Worm (Caenorhabditis elegans) whole organism, L4 larva: Measurements from ENCODE around the gene Y39A1A.21.

Experiments
- ceh-20 ChIP-seq: fragments of 200-800 bp; sonication (Bioruptor generic); IDR thresholded peaks from 2 replicates; pipeline ENCODE4 v1.3.6; 2022; ENCODE audit warnings: missing genetic modification reagents, missing genetic modification characterization, missing compliant biosample characterization
- mdt-29 ChIP-seq: fragments of 200-800 bp; sonication (Bioruptor generic); IDR thresholded peaks from 2 replicates; pipeline ENCODE4 v1.3.6; 2022; ENCODE audit warnings: missing genetic modification reagents, missing genetic modification characterization, missing compliant biosample characterization
- mep-1 ChIP-seq: fragments of 150-350 bp; sonication (generic microtip); optimal IDR thresholded peaks from 3 replicates; lab custom pipeline; 2014; ENCODE audit warnings: missing biosample characterization, missing genetic modification characterization
- nhr-102 ChIP-seq: sonication (generic microtip); optimal IDR thresholded peaks from 2 replicates; lab custom pipeline; 2016; ENCODE audit warnings: mild to moderate bottlenecking, missing genetic modification characterization, moderate library complexity, missing compliant biosample characterization

DNA sequence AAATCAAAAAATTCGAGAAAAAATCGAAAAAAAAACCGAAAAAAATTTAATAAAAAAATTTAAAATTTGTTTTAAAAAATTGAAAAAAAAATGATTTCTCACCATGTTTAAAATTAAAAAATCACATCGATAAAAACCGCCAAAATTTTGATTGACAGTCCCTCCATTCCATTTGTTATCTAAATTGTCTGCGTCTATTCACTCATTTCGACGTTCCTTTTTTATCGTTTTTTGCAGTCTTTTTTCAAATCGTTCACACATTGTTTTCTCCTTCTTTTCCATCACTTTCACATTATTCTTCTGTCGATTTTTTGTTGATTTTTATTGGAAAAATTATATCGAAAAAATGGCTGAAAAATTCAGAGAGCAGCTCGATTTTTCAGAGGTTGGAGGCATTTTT lies 50.8 kb downstream of the Y39A1A.21 start:
- no peak for TF ChIP-seq mep-1 (tag; lab: Kevin White, UChicago)
- no peak for TF ChIP-seq mdt-29 (GFP tag; lab: Robert Waterston, UW)
- no peak for TF ChIP-seq nhr-102 (tag; lab: Kevin White, UChicago)
- TF ChIP-seq ceh-20 (GFP tag; lab: Robert Waterston, UW): no peak
